Fruit fly (Drosophila melanogaster) whole organism, embryonic: ENCODE measurements around the gene CG7627.

Experiments
- ATbp ChIP-seq: fragments of 200-800 bp; sonication (Bioruptor generic); optimal IDR thresholded peaks from 2 replicates; lab custom pipeline; 2017; ENCODE audit warnings: missing biosample characterization, mild to moderate bottlenecking, missing genetic modification characterization, missing genetic modification reagents
- Antp ChIP-seq: fragments of 200-800 bp; sonication (Bioruptor generic); optimal IDR thresholded peaks from 3 replicates; lab custom pipeline; 2016; ENCODE audit warnings: missing biosample characterization, missing genetic modification characterization
- Atf-2 ChIP-seq: fragments of 200-800 bp; sonication (Bioruptor generic); optimal IDR thresholded peaks from 2 replicates; lab custom pipeline; 2016; ENCODE audit warnings: missing biosample characterization, missing genetic modification characterization
- Awh ChIP-seq: fragments of 200-800 bp; sonication (Bioruptor generic); IDR thresholded peaks from 2 replicates; pipeline ENCODE4, ENCODE4 v1.3.6; 2022; ENCODE audit warnings: missing biosample characterization, missing genetic modification characterization
- BtbVII ChIP-seq: fragments of 200-800 bp; sonication (Bioruptor generic); optimal IDR thresholded peaks from 3 replicates; lab custom pipeline; 2017; ENCODE audit warnings: missing biosample characterization, mild to moderate bottlenecking, missing genetic modification characterization
- CG1024 ChIP-seq: fragments of 200-800 bp; sonication (Bioruptor generic); IDR thresholded peaks from 2 replicates; pipeline ENCODE4 v1.3.6; 2022; ENCODE audit warnings: missing biosample characterization, missing genetic modification characterization
- CG10267 ChIP-seq: fragments of 200-800 bp; sonication (Bioruptor generic); optimal IDR thresholded peaks from 2 replicates; lab custom pipeline; 2018; ENCODE audit warnings: missing biosample characterization, mild to moderate bottlenecking, missing genetic modification characterization, moderate library complexity
- CG11504 ChIP-seq: fragments of 200-800 bp; sonication (Bioruptor generic); optimal IDR thresholded peaks from 3 replicates; lab custom pipeline; 2019; ENCODE audit warnings: missing biosample characterization, mild to moderate bottlenecking, missing genetic modification characterization, moderate library complexity
- CG12391 ChIP-seq: fragments of 200-800 bp; sonication (Bioruptor generic); optimal IDR thresholded peaks from 3 replicates; lab custom pipeline; 2018; ENCODE audit warnings: missing biosample characterization, mild to moderate bottlenecking, missing genetic modification characterization, moderate library complexity
- CG12769 ChIP-seq: fragments of 200-800 bp; sonication (Bioruptor generic); optimal IDR thresholded peaks from 2 replicates; lab custom pipeline; 2019; ENCODE audit warnings: missing biosample characterization, mild to moderate bottlenecking, missing genetic modification characterization, moderate library complexity
- CG15269 ChIP-seq: fragments of 200-800 bp; sonication (Bioruptor generic); optimal IDR thresholded peaks from 2 replicates; lab custom pipeline; 2018; ENCODE audit warnings: missing biosample characterization, mild to moderate bottlenecking, missing genetic modification characterization, moderate library complexity
- CG15514 ChIP-seq: fragments of 200-800 bp; sonication (Bioruptor generic); optimal IDR thresholded peaks from 3 replicates; lab custom pipeline; 2017; ENCODE audit warnings: missing biosample characterization, missing genetic modification characterization, mild to moderate bottlenecking, moderate library complexity, missing genetic modification reagents
- CG17568 ChIP-seq: fragments of 200-800 bp; sonication (Bioruptor generic); optimal IDR thresholded peaks from 2 replicates; lab custom pipeline; 2018; ENCODE audit warnings: missing biosample characterization, mild to moderate bottlenecking, missing genetic modification characterization, moderate library complexity
- CG2116 ChIP-seq: fragments of 200-800 bp; sonication (Bioruptor generic); optimal IDR thresholded peaks from 3 replicates; lab custom pipeline; 2018; ENCODE audit warnings: missing biosample characterization, mild to moderate bottlenecking, missing genetic modification characterization
- CG2129 ChIP-seq: fragments of 200-800 bp; sonication (Bioruptor generic); IDR thresholded peaks from 2 replicates; pipeline ENCODE4 v1.3.6; 2022; ENCODE audit warnings: missing biosample characterization, missing genetic modification characterization; ENCODE audit not compliant: partially characterized antibody
- CG3065 ChIP-seq: fragments of 200-800 bp; sonication (Bioruptor generic); optimal IDR thresholded peaks from 2 replicates; lab custom pipeline; 2016; ENCODE audit warnings: missing biosample characterization, missing genetic modification characterization
- CG31388 ChIP-seq: fragments of 200-800 bp; sonication (Bioruptor generic); optimal IDR thresholded peaks from 2 replicates; lab custom pipeline; 2016; ENCODE audit warnings: missing biosample characterization, missing genetic modification characterization
- CG3281 ChIP-seq: fragments of 200-800 bp; sonication (Bioruptor generic); optimal IDR thresholded peaks from 3 replicates; lab custom pipeline; 2017; ENCODE audit warnings: missing biosample characterization, mild to moderate bottlenecking, missing genetic modification characterization
- CG9817 ChIP-seq: fragments of 200-800 bp; sonication (Bioruptor generic); optimal IDR thresholded peaks from 2 replicates; lab custom pipeline; 2018; ENCODE audit warnings: missing biosample characterization, mild to moderate bottlenecking, missing genetic modification characterization, moderate library complexity
- D19A ChIP-seq: fragments of 200-800 bp; optimal IDR thresholded peaks from 3 replicates; lab custom pipeline; 2019; ENCODE audit warnings: missing biosample characterization, mild to moderate bottlenecking, missing genetic modification characterization, moderate library complexity
- Dad ChIP-seq: fragments of 200-800 bp; sonication (Bioruptor generic); optimal IDR thresholded peaks from 3 replicates; lab custom pipeline; 2016; ENCODE audit warnings: missing biosample characterization, missing genetic modification characterization
- Dfd ChIP-seq, 2 experiments: fragments of >200 bp; optimal IDR thresholded peaks; 2 replicates each; lab custom pipeline; 2017; ENCODE audit warnings: missing biosample characterization in 2 of 2, missing genetic modification characterization in 2 of 2
- Dip3 ChIP-seq: fragments of 200-800 bp; sonication (Bioruptor generic); optimal IDR thresholded peaks from 3 replicates; lab custom pipeline; 2016; ENCODE audit warnings: missing biosample characterization, missing genetic modification characterization
- Ets65A ChIP-seq: fragments of 200-800 bp; sonication (Bioruptor generic); peaks from one replicate; lab custom pipeline; 2016; ENCODE audit warnings: missing biosample characterization, missing genetic modification characterization
- Fer2 ChIP-seq: fragments of 200-800 bp; sonication (Bioruptor generic); optimal IDR thresholded peaks from 2 replicates; lab custom pipeline; 2018; ENCODE audit warnings: missing biosample characterization, mild to moderate bottlenecking, missing genetic modification characterization, moderate library complexity
- Gsc ChIP-seq: fragments of 200-800 bp; sonication (Bioruptor generic); IDR thresholded peaks from 2 replicates; pipeline ENCODE4 v1.3.6; 2022; ENCODE audit warnings: missing biosample characterization, missing genetic modification characterization
- HLH4C ChIP-seq: fragments of 200-800 bp; sonication (Bioruptor generic); IDR thresholded peaks from 3 replicates; pipeline ENCODE4 v1.3.6; 2022; ENCODE audit warnings: missing biosample characterization, missing genetic modification characterization; ENCODE audit not compliant: partially characterized antibody
- Nf-YB ChIP-seq: fragments of 200-800 bp; sonication (Bioruptor generic); optimal IDR thresholded peaks from 3 replicates; lab custom pipeline; 2019; ENCODE audit warnings: missing biosample characterization, mild to moderate bottlenecking, missing genetic modification characterization, moderate library complexity
- Oaz ChIP-seq: fragments of 200-800 bp; sonication (Bioruptor generic); IDR thresholded peaks from 2 replicates; pipeline ENCODE4 v1.3.6; 2022; ENCODE audit warnings: missing biosample characterization, missing genetic modification characterization
- Sin3A ChIP-seq: fragments of >200 bp; optimal IDR thresholded peaks from 2 replicates; lab custom pipeline; 2018
- Sry-δ ChIP-seq: fragments of 200-800 bp; sonication (Bioruptor generic); optimal IDR thresholded peaks from 2 replicates; lab custom pipeline; 2016; ENCODE audit warnings: missing biosample characterization, missing genetic modification characterization
- amos ChIP-seq: fragments of 200-800 bp; sonication (Bioruptor generic); IDR thresholded peaks from 2 replicates; pipeline ENCODE4 v1.3.6; 2022; ENCODE audit warnings: missing biosample characterization, missing genetic modification characterization; ENCODE audit not compliant: partially characterized antibody
- btn ChIP-seq: fragments of 200-800 bp; sonication (Bioruptor generic); optimal IDR thresholded peaks from 2 replicates; lab custom pipeline; 2016; ENCODE audit warnings: missing biosample characterization, missing genetic modification characterization
- dan ChIP-seq: fragments of 200-800 bp; sonication (Bioruptor generic); IDR thresholded peaks from 2 replicates; pipeline ENCODE4 v1.3.6; 2022; ENCODE audit warnings: missing biosample characterization, missing genetic modification characterization
- grau ChIP-seq: fragments of 200-800 bp; optimal IDR thresholded peaks from 3 replicates; lab custom pipeline; 2019; ENCODE audit warnings: missing biosample characterization, mild to moderate bottlenecking, missing genetic modification characterization, moderate library complexity
- gt ChIP-seq: fragments of 200-800 bp; sonication (Bioruptor generic); IDR thresholded peaks from 2 replicates; pipeline ENCODE4 v1.3.6; 2022; ENCODE audit warnings: missing biosample characterization, missing genetic modification characterization
- hkb ChIP-seq, 2 experiments: fragments of 200-800 bp in 1 of 2; fragments of >200 bp in 1 of 2; sonication (Bioruptor generic) in 1 of 2; IDR thresholded peaks in 1 of 2; optimal IDR thresholded peaks in 1 of 2; 2 replicates each; pipeline versions ENCODE4 v1.3.6 to Lab custom; 2017 to 2022; ENCODE audit warnings: missing biosample characterization in 1 of 2, missing genetic modification characterization in 1 of 2
- insv ChIP-seq, 2 experiments: fragments of 200-800 bp; sonication (Bioruptor generic); optimal IDR thresholded peaks; 3 replicates each; lab custom pipeline; 2016 to 2018; ENCODE audit warnings: missing biosample characterization in 2 of 2, missing genetic modification characterization in 2 of 2
- inv ChIP-seq: fragments of 200-800 bp; sonication (Bioruptor generic); IDR thresholded peaks from 2 replicates; pipeline ENCODE4 v1.3.6; 2022; ENCODE audit warnings: missing biosample characterization, missing genetic modification characterization; ENCODE audit not compliant: partially characterized antibody
- kay ChIP-seq: fragments of 200-800 bp; sonication (Bioruptor generic); optimal IDR thresholded peaks from 2 replicates; lab custom pipeline; 2016; ENCODE audit warnings: missing biosample characterization, missing genetic modification characterization
- lola ChIP-seq, 3 experiments: fragments of >200 bp in 2 of 3; fragments of 200-800 bp in 1 of 3; sonication (Bioruptor generic) in 1 of 3; optimal IDR thresholded peaks; 2 replicates each; lab custom pipeline; 2017 to 2019; ENCODE audit warnings: missing biosample characterization in 3 of 3, missing genetic modification characterization in 3 of 3, mild to moderate bottlenecking in 1 of 3, moderate library complexity in 1 of 3
- luna ChIP-seq: fragments of 200-800 bp; sonication (Bioruptor generic); optimal IDR thresholded peaks from 2 replicates; lab custom pipeline; 2016; ENCODE audit warnings: missing biosample characterization, missing genetic modification characterization
- nerfin-2 ChIP-seq: fragments of 200-800 bp; sonication (Bioruptor generic); IDR thresholded peaks from 2 replicates; pipeline ENCODE4 v1.3.6; 2022; ENCODE audit warnings: missing biosample characterization, missing genetic modification characterization; ENCODE audit not compliant: partially characterized antibody
- slbo ChIP-seq: fragments of 200-800 bp; sonication (Bioruptor generic); IDR thresholded peaks from 2 replicates; pipeline ENCODE4 v1.3.6; 2022; ENCODE audit warnings: missing biosample characterization, missing genetic modification characterization
- slou ChIP-seq: fragments of 200-800 bp; sonication (Bioruptor generic); optimal IDR thresholded peaks from 3 replicates; lab custom pipeline; 2016; ENCODE audit warnings: missing biosample characterization, missing genetic modification characterization
- sna ChIP-seq: fragments of 200-800 bp; sonication (Bioruptor generic); IDR thresholded peaks from 2 replicates; pipeline ENCODE4 v1.3.6; 2022; ENCODE audit warnings: missing biosample characterization, missing genetic modification characterization; ENCODE audit not compliant: partially characterized antibody
- trem ChIP-seq: fragments of 200-800 bp; optimal IDR thresholded peaks from 3 replicates; lab custom pipeline; 2019; ENCODE audit warnings: missing biosample characterization, mild to moderate bottlenecking, missing genetic modification characterization, moderate library complexity
- unc-4 ChIP-seq: fragments of 200-800 bp; sonication (Bioruptor generic); IDR thresholded peaks from 2 replicates; pipeline ENCODE4 v1.3.6; 2022; ENCODE audit warnings: missing biosample characterization, missing genetic modification characterization; ENCODE audit not compliant: partially characterized antibody
- yki ChIP-seq: fragments of >200 bp; optimal IDR thresholded peaks from 3 replicates; lab custom pipeline; 2018
- zen ChIP-seq: fragments of 200-800 bp; sonication (Bioruptor generic); optimal IDR thresholded peaks from 3 replicates; lab custom pipeline; 2018; ENCODE audit warnings: missing biosample characterization, mild to moderate bottlenecking, missing genetic modification characterization, moderate library complexity
- zfh2 ChIP-seq: fragments of 200-800 bp; sonication (Bioruptor generic); optimal IDR thresholded peaks from 2 replicates; lab custom pipeline; 2016; ENCODE audit warnings: missing biosample characterization, missing genetic modification characterization

Gene CG7627

DNA sequence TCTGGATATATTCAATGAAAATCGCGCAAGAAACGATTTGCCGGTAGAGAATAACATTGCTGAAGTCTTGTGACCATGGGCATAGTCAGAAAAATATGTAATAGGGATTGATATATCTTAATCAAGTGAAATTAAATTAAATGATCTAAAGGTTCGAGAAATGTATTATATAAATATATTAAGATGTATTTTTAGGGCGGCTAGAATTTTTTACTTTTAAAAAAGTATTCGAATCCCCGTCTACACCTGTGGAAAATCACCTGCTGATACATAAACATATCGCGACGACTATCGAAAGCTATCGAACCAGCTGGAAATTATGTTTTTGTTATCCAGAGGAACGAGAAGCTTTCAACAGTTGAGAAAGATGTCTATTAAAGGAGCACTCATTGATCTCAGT is 14.4 kb upstream of the CG7627 start, which contains the start of the genes CG13390 and CG17294 (continued):
- TF ChIP-seq unc-4 (GFP tag; lab: Robert Waterston, UW) (peak; percentile 88), BtbVII (GFP tag; lab: Kevin White, UChicago) (peak; percentile 100), Nf-YB (GFP tag; lab: Kevin White, UChicago) (peak; percentile 91), gt (GFP tag; lab: Robert Waterston, UW) (peak; percentile 99), Oaz (GFP tag; lab: Robert Waterston, UW) (peak; percentile 99), CG9817 (tag; lab: Kevin White, UChicago) (peak; percentile 100), dan (GFP tag; lab: Robert Waterston, UW) (peak; percentile 97), insv (GFP tag; optimal IDR thresholded peaks at IDR 0.05; lab: Kevin White, UChicago) (peak in 1 of 2 experiments; percentile 87), amos (GFP tag; lab: Robert Waterston, UW) (peak; percentile 73), Dad (GFP tag; lab: Kevin White, UChicago) (peak; percentile 91), hkb (optimal IDR thresholded peaks at IDR 0.05; lab: Kevin White, UChicago) (no peak), hkb (GFP tag; IDR thresholded peaks at IDR 0.05; lab: Robert Waterston, UW) (peak; percentile 100), Dfd (GFP tag; optimal IDR thresholded peaks at IDR 0.05; lab: Kevin White, UChicago) (no peak), CG31388 (GFP tag; lab: Kevin White, UChicago) (peak; percentile 99), CG3065 (GFP tag; lab: Kevin White, UChicago) (peak; percentile 97), Fer2 (tag; lab: Kevin White, UChicago) (peak; percentile 100), zfh2 (peak; percentile 95), luna (peak; percentile 86), Awh (GFP tag; lab: Robert Waterston, UW) (peak; percentile 100), ATbp (peak; percentile 98), Ets65A (GFP tag; lab: Kevin White, UChicago) (peak; percentile 97), zen (tag; lab: Kevin White, UChicago) (peak; percentile 99), kay (peak; percentile 99), slou (GFP tag; lab: Kevin White, UChicago) (peak; percentile 99), Antp (GFP tag; lab: Kevin White, UChicago) (peak; percentile 82), lola (GFP tag; optimal IDR thresholded peaks at IDR 0.05; lab: Kevin White, UChicago) (peak in 1 of 3 experiments; percentile 99), Atf-2 (GFP tag; lab: Kevin White, UChicago) (peak; percentile 91), D19A (tag; lab: Kevin White, UChicago) (peak; percentile 98), CG2129 (peak; percentile 51; the same call in 1 of the 2 replicates), Dip3 (peak; percentile 95), slbo (peak; percentile 100), CG12391 (peak; percentile 100), CG17568 (GFP tag; lab: Kevin White, UChicago) (peak; percentile 99), yki (lab: Kevin White, UChicago) (no peak), CG1024 (GFP tag; lab: Robert Waterston, UW) (peak; percentile 97), btn (GFP tag; lab: Kevin White, UChicago) (peak; percentile 8), CG3281 (GFP tag; lab: Kevin White, UChicago) (peak; percentile 100)

DNA sequence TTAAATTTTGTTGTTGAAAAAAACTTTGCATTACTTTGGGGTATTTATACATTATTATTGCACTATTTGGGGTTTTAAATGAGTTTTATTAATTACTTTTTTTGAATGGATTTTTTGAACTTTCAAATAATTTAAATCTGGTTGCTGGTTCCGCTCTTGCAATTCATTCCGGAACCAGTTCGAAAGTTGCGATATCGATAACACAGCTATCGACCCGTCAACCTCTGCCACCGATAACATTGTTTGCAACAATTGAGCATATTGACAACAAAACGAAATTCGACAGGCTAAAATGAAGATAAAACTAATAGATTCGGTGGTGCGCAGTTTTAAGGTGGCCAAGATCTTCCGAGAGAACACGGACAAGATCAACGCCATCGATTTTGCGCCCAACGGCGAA is 12.0 kb upstream of the CG7627 start, which contains the start of gene Wdr82:
Gene Wdr82 (plus strand): TSS at position 227 of the 400 bp plus-strand sequence.
- TF ChIP-seq grau (tag; lab: Kevin White, UChicago) = peak; percentile 3
- peak; percentile 76; the same call in 1 of the 2 replicates for TF ChIP-seq nerfin-2 (GFP tag; lab: Robert Waterston, UW)
- peak; percentile 5 for TF ChIP-seq Sin3A (lab: Kevin White, UChicago)
- peak; percentile 73 for TF ChIP-seq sna (GFP tag; lab: Robert Waterston, UW)
- peak; percentile 47 for TF ChIP-seq Sry-δ (GFP tag; lab: Kevin White, UChicago)
- TF ChIP-seq CG11504 (tag; lab: Kevin White, UChicago) = peak; percentile 77
- peak; percentile 36; the same call in 1 of the 2 replicates for TF ChIP-seq inv (GFP tag; lab: Robert Waterston, UW)
- TF ChIP-seq Gsc (GFP tag; lab: Robert Waterston, UW) = no peak
- TF ChIP-seq amos (GFP tag; lab: Robert Waterston, UW) = peak; percentile 77
- peak; percentile 84 for TF ChIP-seq HLH4C (GFP tag; lab: Robert Waterston, UW)
- peak; percentile 100 for TF ChIP-seq CG15514 (GFP tag; lab: Kevin White, UChicago)
- TF ChIP-seq CG2116 (GFP tag; lab: Kevin White, UChicago) = peak; percentile 61
- TF ChIP-seq CG15269 (tag; lab: Kevin White, UChicago) = no peak
- no peak for TF ChIP-seq CG12769
- TF ChIP-seq trem (tag; lab: Kevin White, UChicago) = peak; percentile 42
- peak; percentile 22 for TF ChIP-seq CG10267 (tag; lab: Kevin White, UChicago)
